Fruit fly (Drosophila melanogaster) whole organism, prepupa: ENCODE data around the gene Spn88Eb.

ENCODE experiments used
- Blimp-1 ChIP-seq: fragments of 200-800 bp; sonication (Bioruptor generic); optimal IDR thresholded peaks from 3 replicates; lab custom pipeline; 2017; ENCODE audit warnings: missing biosample characterization, missing genetic modification characterization, mild to moderate bottlenecking, moderate library complexity, missing genetic modification reagents
- CG15336 ChIP-seq: fragments of 200-800 bp; sonication (Bioruptor generic); IDR thresholded peaks from 2 replicates; pipeline ENCODE4 v1.3.6; 2022; ENCODE audit warnings: missing biosample characterization, missing genetic modification characterization
- CG3032 ChIP-seq: fragments of 200-800 bp; optimal IDR thresholded peaks from 2 replicates; lab custom pipeline; 2019; ENCODE audit warnings: missing biosample characterization, mild to moderate bottlenecking, missing genetic modification characterization, moderate library complexity
- CG31627 ChIP-seq: fragments of 200-800 bp; sonication (Bioruptor generic); optimal IDR thresholded peaks from 3 replicates; lab custom pipeline; 2016; ENCODE audit warnings: missing biosample characterization, missing genetic modification characterization
- CG32006 ChIP-seq: fragments of 200-800 bp; sonication (Bioruptor generic); optimal IDR thresholded peaks from 3 replicates; lab custom pipeline; 2017; ENCODE audit warnings: missing biosample characterization, mild to moderate bottlenecking, missing genetic modification characterization
- CG4318 ChIP-seq: fragments of 200-800 bp; sonication (Bioruptor generic); optimal IDR thresholded peaks from 3 replicates; lab custom pipeline; 2017; ENCODE audit warnings: missing biosample characterization, mild to moderate bottlenecking, missing genetic modification characterization
- CG6276 ChIP-seq: fragments of 200-800 bp; sonication (Bioruptor generic); optimal IDR thresholded peaks from 2 replicates; lab custom pipeline; 2017; ENCODE audit warnings: missing biosample characterization, mild to moderate bottlenecking, missing genetic modification characterization
- CG6854 ChIP-seq: fragments of 200-800 bp; sonication (Bioruptor generic); optimal IDR thresholded peaks from 2 replicates; lab custom pipeline; 2017; ENCODE audit warnings: missing biosample characterization, mild to moderate bottlenecking, missing genetic modification characterization
- CG8632 ChIP-seq: fragments of 200-800 bp; sonication (Bioruptor generic); optimal IDR thresholded peaks from 3 replicates; lab custom pipeline; 2016; ENCODE audit warnings: missing biosample characterization, missing genetic modification characterization
- Hr38 ChIP-seq: sonication (Bioruptor generic); optimal IDR thresholded peaks from 2 replicates; lab custom pipeline; 2016; ENCODE audit warnings: missing biosample characterization, missing genetic modification characterization
- achi ChIP-seq: fragments of 200-800 bp; sonication (Bioruptor generic); optimal IDR thresholded peaks from 3 replicates; lab custom pipeline; 2016; ENCODE audit warnings: missing biosample characterization, missing genetic modification characterization
- dsx ChIP-seq: fragments of 200-800 bp; optimal IDR thresholded peaks from 3 replicates; lab custom pipeline; 2019; ENCODE audit warnings: missing biosample characterization, mild to moderate bottlenecking, missing genetic modification characterization, moderate library complexity; ENCODE audit not compliant: poor library complexity, severe bottlenecking
- esn ChIP-seq: fragments of 200-800 bp; sonication (Bioruptor generic); optimal IDR thresholded peaks from 2 replicates; lab custom pipeline; 2016; ENCODE audit warnings: missing biosample characterization, mild to moderate bottlenecking, missing genetic modification characterization, moderate library complexity
- spab ChIP-seq: fragments of 200-800 bp; sonication (Bioruptor generic); optimal IDR thresholded peaks from 2 replicates; lab custom pipeline; 2017; ENCODE audit warnings: missing biosample characterization, mild to moderate bottlenecking, missing genetic modification characterization, missing genetic modification reagents

DNA sequence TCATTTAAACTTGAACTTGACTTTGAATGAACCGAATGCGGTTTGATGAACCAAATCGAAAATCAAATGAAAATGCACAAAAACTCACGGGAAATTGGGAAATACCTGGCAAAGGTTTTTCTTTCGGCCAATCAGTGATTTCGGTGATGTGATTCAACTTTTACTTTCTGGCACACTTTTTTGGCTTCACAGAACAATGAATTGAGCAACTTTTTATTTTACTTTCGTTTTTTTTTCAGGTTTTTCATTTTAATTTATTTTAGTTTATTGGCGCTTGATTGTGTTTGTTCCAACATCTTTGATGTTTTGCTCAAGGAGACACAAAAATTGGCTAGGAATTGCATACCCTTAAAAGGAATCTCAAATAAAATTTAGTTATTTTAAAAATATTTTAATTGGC lies 27.1 kb downstream of the Spn88Eb start, which contains the start of gene Mf:
- TF ChIP-seq esn (GFP tag; lab: Kevin White, UChicago) (no peak), Hr38 (GFP tag; lab: Kevin White, UChicago) (no peak), CG4318 (GFP tag; lab: Kevin White, UChicago) (no peak), spab (GFP tag; lab: Kevin White, UChicago) (no peak), dsx (GFP tag; lab: Kevin White, UChicago) (no peak), CG6276 (GFP tag; lab: Kevin White, UChicago) (no peak), CG3032 (tag; lab: Kevin White, UChicago) (no peak), CG8632 (no peak), CG31627 (no peak), Blimp-1 (GFP tag; lab: Kevin White, UChicago) (no peak), achi (GFP tag; lab: Kevin White, UChicago) (no peak), CG15336 (no peak), CG6854 (GFP tag; lab: Kevin White, UChicago) (no peak), CG32006 (GFP tag; lab: Kevin White, UChicago) (no peak)
